Fruit fly (Drosophila melanogaster) whole organism, embryonic: ENCODE measurements around the gene CG16984.
A peak's percentile ranks its signal among the peaks of the same experiment; 100 is the strongest.

Source experiments
- Adf1 ChIP-seq: fragments of 200-800 bp; sonication (Bioruptor generic); IDR thresholded peaks from 2 replicates; pipeline ENCODE4 v1.3.6; 2022; ENCODE audit warnings: missing biosample characterization, missing genetic modification characterization
- Blimp-1 ChIP-seq: fragments of 200-800 bp; sonication (Bioruptor generic); optimal IDR thresholded peaks from 3 replicates; lab custom pipeline; 2018; ENCODE audit warnings: missing biosample characterization, missing genetic modification characterization, mild to moderate bottlenecking, moderate library complexity, missing genetic modification reagents
- CG10274 ChIP-seq: fragments of 200-800 bp; sonication (Bioruptor generic); optimal IDR thresholded peaks from 3 replicates; lab custom pipeline; 2017; ENCODE audit warnings: missing biosample characterization, mild to moderate bottlenecking, missing genetic modification characterization
- CG10543 ChIP-seq: fragments of 200-800 bp; sonication (Bioruptor generic); optimal IDR thresholded peaks from 3 replicates; lab custom pipeline; 2017; ENCODE audit warnings: missing biosample characterization, mild to moderate bottlenecking, missing genetic modification characterization, moderate library complexity
- CG11085 ChIP-seq: fragments of 200-800 bp; sonication (Bioruptor generic); IDR thresholded peaks from 2 replicates; pipeline ENCODE4 v1.3.6; 2022; ENCODE audit warnings: missing biosample characterization, missing genetic modification characterization
- CG11560 ChIP-seq: fragments of 200-800 bp; sonication (Bioruptor generic); IDR thresholded peaks from 3 replicates; pipeline ENCODE4 v1.3.6; 2022; ENCODE audit warnings: missing biosample characterization, missing genetic modification characterization
- CG12659 ChIP-seq: fragments of 200-800 bp; sonication (Bioruptor generic); optimal IDR thresholded peaks from 3 replicates; lab custom pipeline; 2017; ENCODE audit warnings: mild to moderate bottlenecking, missing biosample characterization, missing genetic modification reagents, missing genetic modification characterization
- CG13775 ChIP-seq: fragments of 200-800 bp; sonication (Bioruptor generic); optimal IDR thresholded peaks from 3 replicates; lab custom pipeline; 2017; ENCODE audit warnings: missing biosample characterization, mild to moderate bottlenecking, missing genetic modification characterization
- CG15011 ChIP-seq: fragments of 200-800 bp; sonication (Bioruptor generic); optimal IDR thresholded peaks from 3 replicates; lab custom pipeline; 2018; ENCODE audit warnings: missing biosample characterization, mild to moderate bottlenecking, missing genetic modification characterization
- CG1602 ChIP-seq: fragments of 200-800 bp; sonication (Bioruptor generic); optimal IDR thresholded peaks from 3 replicates; lab custom pipeline; 2016; ENCODE audit warnings: missing biosample characterization, missing genetic modification characterization
- CG17568 ChIP-seq: fragments of 200-800 bp; sonication (Bioruptor generic); optimal IDR thresholded peaks from 2 replicates; lab custom pipeline; 2018; ENCODE audit warnings: missing biosample characterization, mild to moderate bottlenecking, missing genetic modification characterization, moderate library complexity
- CG1832 ChIP-seq: fragments of 200-800 bp; sonication (Bioruptor generic); optimal IDR thresholded peaks from 2 replicates; lab custom pipeline; 2017; ENCODE audit warnings: missing biosample characterization, mild to moderate bottlenecking, missing genetic modification characterization, inconsistent platforms
- CG18476 ChIP-seq: fragments of 200-800 bp; sonication (Bioruptor generic); optimal IDR thresholded peaks from 2 replicates; lab custom pipeline; 2016; ENCODE audit warnings: missing biosample characterization, mild to moderate bottlenecking, missing genetic modification characterization
- CG3281 ChIP-seq: fragments of 200-800 bp; sonication (Bioruptor generic); optimal IDR thresholded peaks from 3 replicates; lab custom pipeline; 2017; ENCODE audit warnings: missing biosample characterization, mild to moderate bottlenecking, missing genetic modification characterization
- CG3847 ChIP-seq: fragments of 200-800 bp; sonication (Bioruptor generic); IDR thresholded peaks from 2 replicates; pipeline ENCODE4 v1.3.6; 2022; ENCODE audit warnings: missing biosample characterization, missing genetic modification characterization
- CG4854 ChIP-seq: fragments of 200-800 bp; sonication (Bioruptor generic); optimal IDR thresholded peaks from 2 replicates; lab custom pipeline; 2016; ENCODE audit warnings: missing biosample characterization, missing genetic modification characterization, inconsistent platforms
- CG6254 ChIP-seq: fragments of 200-800 bp; sonication (Bioruptor generic); optimal IDR thresholded peaks from 3 replicates; lab custom pipeline; 2017; ENCODE audit warnings: mild to moderate bottlenecking, missing biosample characterization, missing genetic modification reagents, missing genetic modification characterization
- CG6654 ChIP-seq: fragments of 200-800 bp; sonication (Bioruptor generic); optimal IDR thresholded peaks from 2 replicates; lab custom pipeline; 2017; ENCODE audit warnings: missing biosample characterization, mild to moderate bottlenecking, missing genetic modification characterization
- CG6854 ChIP-seq: fragments of 200-800 bp; sonication (Bioruptor generic); optimal IDR thresholded peaks from 3 replicates; lab custom pipeline; 2017; ENCODE audit warnings: missing biosample characterization, mild to moderate bottlenecking, missing genetic modification characterization
- CG8478 ChIP-seq: fragments of >200 bp; optimal IDR thresholded peaks from 2 replicates; lab custom pipeline; 2018
- CG9876 ChIP-seq: fragments of 200-800 bp; sonication (Bioruptor generic); optimal IDR thresholded peaks from 2 replicates; lab custom pipeline; 2016; ENCODE audit warnings: missing biosample characterization, missing genetic modification characterization
- CG9932 ChIP-seq: fragments of 200-800 bp; sonication (Bioruptor generic); IDR thresholded peaks from 2 replicates; pipeline ENCODE4 v1.3.6; 2022; ENCODE audit warnings: missing biosample characterization, missing genetic modification characterization
- Dad ChIP-seq: fragments of 200-800 bp; sonication (Bioruptor generic); optimal IDR thresholded peaks from 3 replicates; lab custom pipeline; 2016; ENCODE audit warnings: missing biosample characterization, missing genetic modification characterization
- Doc3 ChIP-seq: fragments of 200-800 bp; sonication (Bioruptor generic); IDR thresholded peaks from 3 replicates; pipeline ENCODE4 v1.3.6; 2022; ENCODE audit warnings: missing biosample characterization, missing genetic modification characterization; ENCODE audit not compliant: partially characterized antibody
- Dref ChIP-seq: fragments of 200-800 bp; sonication (Bioruptor generic); IDR thresholded peaks from 2 replicates; pipeline ENCODE4 v1.3.6; 2022; ENCODE audit warnings: missing biosample characterization, missing genetic modification characterization
- ERR ChIP-seq: fragments of 200-800 bp; sonication (Bioruptor generic); optimal IDR thresholded peaks from 2 replicates; lab custom pipeline; 2016; ENCODE audit warnings: missing biosample characterization, missing genetic modification characterization
- Ets97D ChIP-seq: fragments of 200-800 bp; sonication (Bioruptor generic); optimal IDR thresholded peaks from 3 replicates; lab custom pipeline; 2016; ENCODE audit warnings: missing biosample characterization, missing genetic modification characterization
- Hey ChIP-seq: fragments of 200-800 bp; sonication (Bioruptor generic); optimal IDR thresholded peaks from 3 replicates; lab custom pipeline; 2018; ENCODE audit warnings: missing biosample characterization, mild to moderate bottlenecking, missing genetic modification characterization
- Med ChIP-seq: fragments of 200-800 bp; sonication (Bioruptor generic); peaks from one replicate; lab custom pipeline; 2016; ENCODE audit warnings: missing biosample characterization, missing genetic modification characterization, mild to moderate bottlenecking, inconsistent platforms, moderate library complexity
- Mrtf ChIP-seq: fragments of 200-800 bp; sonication (Bioruptor generic); IDR thresholded peaks from 3 replicates; pipeline ENCODE4 v1.3.6; 2022; ENCODE audit warnings: missing biosample characterization, missing genetic modification characterization
- PHDP ChIP-seq: fragments of 200-800 bp; sonication (Bioruptor generic); optimal IDR thresholded peaks from 3 replicates; lab custom pipeline; 2018; ENCODE audit warnings: missing biosample characterization, mild to moderate bottlenecking, missing genetic modification characterization, moderate library complexity
- Sox100B ChIP-seq: fragments of 200-800 bp; sonication (Bioruptor generic); optimal IDR thresholded peaks from 3 replicates; lab custom pipeline; 2018; ENCODE audit warnings: missing biosample characterization, mild to moderate bottlenecking, missing genetic modification characterization
- Tbp ChIP-seq: fragments of >200 bp; optimal IDR thresholded peaks from 2 replicates; lab custom pipeline; 2018; ENCODE audit warnings: missing biosample characterization, missing genetic modification characterization
- Xbp1 ChIP-seq: fragments of 200-800 bp; sonication (Bioruptor generic); optimal IDR thresholded peaks from 3 replicates; lab custom pipeline; 2016; ENCODE audit warnings: missing biosample characterization, mild to moderate bottlenecking, missing genetic modification characterization
- crp ChIP-seq, 2 experiments: fragments of 200-800 bp; sonication (Bioruptor generic); optimal IDR thresholded peaks; 2 replicates in 1 of 2; 3 replicates in 1 of 2; lab custom pipeline; 2017; ENCODE audit warnings: missing biosample characterization in 2 of 2, missing genetic modification characterization in 2 of 2, mild to moderate bottlenecking in 1 of 2, moderate library complexity in 1 of 2
- da ChIP-seq: fragments of 200-800 bp; sonication (Bioruptor generic); optimal IDR thresholded peaks from 2 replicates; lab custom pipeline; 2016; ENCODE audit warnings: missing biosample characterization, missing genetic modification characterization
- fd102C ChIP-seq: fragments of 200-800 bp; sonication (Bioruptor generic); optimal IDR thresholded peaks from 2 replicates; lab custom pipeline; 2018; ENCODE audit warnings: missing biosample characterization, mild to moderate bottlenecking, missing genetic modification characterization, moderate library complexity
- fru ChIP-seq: fragments of >200 bp; optimal IDR thresholded peaks from 2 replicates; lab custom pipeline; 2017
- hb ChIP-seq: fragments of 200-800 bp; sonication (Bioruptor generic); IDR thresholded peaks from 3 replicates; pipeline ENCODE4 v1.3.6; 2022; ENCODE audit warnings: missing biosample characterization, missing genetic modification characterization; ENCODE audit not compliant: partially characterized antibody
- hbn ChIP-seq: fragments of 200-800 bp; sonication (Bioruptor generic); IDR thresholded peaks from 2 replicates; pipeline ENCODE4 v1.3.6; 2022; ENCODE audit warnings: missing biosample characterization, missing genetic modification characterization; ENCODE audit not compliant: partially characterized antibody
- her ChIP-seq: fragments of 200-800 bp; sonication (Bioruptor generic); optimal IDR thresholded peaks from 2 replicates; lab custom pipeline; 2016; ENCODE audit warnings: missing biosample characterization, missing genetic modification characterization
- pros ChIP-seq: fragments of 200-800 bp; sonication (Bioruptor generic); optimal IDR thresholded peaks from 3 replicates; lab custom pipeline; 2019; ENCODE audit warnings: missing biosample characterization, mild to moderate bottlenecking, missing genetic modification characterization, moderate library complexity
- pum ChIP-seq: fragments of 200-800 bp; sonication (Bioruptor generic); optimal IDR thresholded peaks from 2 replicates; lab custom pipeline; 2016; ENCODE audit warnings: missing biosample characterization, missing genetic modification characterization
- row ChIP-seq: fragments of 200-800 bp; sonication (Bioruptor generic); IDR thresholded peaks from 3 replicates; pipeline ENCODE4 v1.3.6; 2022; ENCODE audit warnings: missing biosample characterization, missing genetic modification characterization
- schlank ChIP-seq: fragments of 200-800 bp; sonication (Bioruptor generic); optimal IDR thresholded peaks from 2 replicates; lab custom pipeline; 2018; ENCODE audit warnings: missing biosample characterization, mild to moderate bottlenecking, missing genetic modification characterization
- sna ChIP-seq: fragments of 200-800 bp; sonication (Bioruptor generic); IDR thresholded peaks from 2 replicates; pipeline ENCODE4 v1.3.6; 2022; ENCODE audit warnings: missing biosample characterization, missing genetic modification characterization; ENCODE audit not compliant: partially characterized antibody
- sug ChIP-seq: fragments of 200-800 bp; optimal IDR thresholded peaks from 2 replicates; lab custom pipeline; 2019; ENCODE audit warnings: missing biosample characterization, mild to moderate bottlenecking, missing genetic modification characterization, moderate library complexity
- tio ChIP-seq: fragments of 200-800 bp; sonication (Bioruptor generic); optimal IDR thresholded peaks from 2 replicates; lab custom pipeline; 2017; ENCODE audit warnings: missing biosample characterization, missing genetic modification characterization, inconsistent platforms
- twi ChIP-seq: fragments of 200-800 bp; optimal IDR thresholded peaks from 2 replicates; lab custom pipeline; 2019; ENCODE audit warnings: missing biosample characterization, mild to moderate bottlenecking, missing genetic modification characterization, moderate library complexity
- unc-4 ChIP-seq: fragments of 200-800 bp; sonication (Bioruptor generic); IDR thresholded peaks from 2 replicates; pipeline ENCODE4 v1.3.6; 2022; ENCODE audit warnings: missing biosample characterization, missing genetic modification characterization; ENCODE audit not compliant: partially characterized antibody
- unpg ChIP-seq: fragments of 200-800 bp; sonication (Bioruptor generic); optimal IDR thresholded peaks from 3 replicates; lab custom pipeline; 2018; ENCODE audit warnings: missing biosample characterization, mild to moderate bottlenecking, missing genetic modification characterization, moderate library complexity
- vvl ChIP-seq: fragments of 200-800 bp; sonication (Bioruptor generic); IDR thresholded peaks from 2 replicates; pipeline ENCODE4 v1.3.6; 2022; ENCODE audit warnings: missing biosample characterization, missing genetic modification characterization

CG16984 gene

dm6 chr3L:2570269-2570723 is 25.3 kb upstream of the CG16984 start (continued):
- TF ChIP-seq unpg (GFP tag; lab: Kevin White, UChicago): peak; percentile 73
- TF ChIP-seq CG6854 (GFP tag; lab: Kevin White, UChicago): peak; percentile 4
- no peak for TF ChIP-seq sna
- no peak for TF ChIP-seq pum (GFP tag; lab: Kevin White, UChicago)
- no peak for TF ChIP-seq CG10543
- no peak for TF ChIP-seq schlank (tag; lab: Kevin White, UChicago)
- no peak for TF ChIP-seq fd102C (GFP tag; lab: Kevin White, UChicago)
- TF ChIP-seq Mrtf (GFP tag; lab: Robert Waterston, UW): no peak
- TF ChIP-seq CG6254 (GFP tag; lab: Kevin White, UChicago): peak; percentile 57
- TF ChIP-seq Blimp-1: peak; percentile 68
- no peak for TF ChIP-seq pros (GFP tag; lab: Kevin White, UChicago)
- peak; percentile 77 for TF ChIP-seq Med (GFP tag; lab: Kevin White, UChicago)
- no peak for TF ChIP-seq twi
- no peak for TF ChIP-seq Dref (GFP tag; lab: Robert Waterston, UW)
- peak; percentile 65 for TF ChIP-seq vvl
- no peak for TF ChIP-seq CG11560 (tag; lab: Robert Waterston, UW)
- TF ChIP-seq da (GFP tag; lab: Kevin White, UChicago): no peak
- no peak for TF ChIP-seq crp (GFP tag; optimal IDR thresholded peaks at IDR 0.05; lab: Kevin White, UChicago)
- TF ChIP-seq PHDP (tag; lab: Kevin White, UChicago): peak; percentile 65
- TF ChIP-seq row (GFP tag; lab: Robert Waterston, UW): peak; percentile 46; the same call in 1 of the 3 replicates
- no peak for TF ChIP-seq CG3847 (GFP tag; lab: Robert Waterston, UW)
- TF ChIP-seq CG1602 (GFP tag; lab: Kevin White, UChicago): no peak
- TF ChIP-seq Doc3 (GFP tag; lab: Robert Waterston, UW): no peak
- TF ChIP-seq Tbp (GFP tag; lab: Kevin White, UChicago): no peak
- TF ChIP-seq CG15011 (GFP tag; lab: Kevin White, UChicago): no peak
- TF ChIP-seq Dad (GFP tag; lab: Kevin White, UChicago): no peak
- TF ChIP-seq ERR (GFP tag; lab: Kevin White, UChicago): no peak
- no peak for TF ChIP-seq CG11085 (GFP tag; lab: Robert Waterston, UW)
- TF ChIP-seq Hey (tag; lab: Kevin White, UChicago): no peak
- no peak for TF ChIP-seq Adf1 (GFP tag; lab: Robert Waterston, UW)
- no peak for TF ChIP-seq Ets97D
- no peak for TF ChIP-seq CG9876 (GFP tag; lab: Kevin White, UChicago)
- TF ChIP-seq CG3281 (GFP tag; lab: Kevin White, UChicago): peak; percentile 12
- no peak for TF ChIP-seq hbn
- TF ChIP-seq tio: peak; percentile 4
- TF ChIP-seq CG6654: no peak
- TF ChIP-seq CG12659 (GFP tag; lab: Kevin White, UChicago): peak; percentile 20
- no peak for TF ChIP-seq fru (lab: Kevin White, UChicago)
- peak; percentile 13 for TF ChIP-seq sug (tag; lab: Kevin White, UChicago)
- TF ChIP-seq CG17568: no peak
- no peak for TF ChIP-seq CG9932 (GFP tag; lab: Robert Waterston, UW)
- TF ChIP-seq CG8478 (lab: Kevin White, UChicago): no peak
- TF ChIP-seq CG4854 (GFP tag; lab: Kevin White, UChicago): no peak
- TF ChIP-seq unc-4 (GFP tag; lab: Robert Waterston, UW): no peak
- peak; percentile 48 for TF ChIP-seq Xbp1 (GFP tag; lab: Kevin White, UChicago)
- no peak for TF ChIP-seq CG10274
- peak; percentile 46 for TF ChIP-seq Sox100B (GFP tag; lab: Kevin White, UChicago)
- TF ChIP-seq CG1832 (GFP tag; lab: Kevin White, UChicago): no peak
- TF ChIP-seq her (GFP tag; lab: Kevin White, UChicago): no peak
- TF ChIP-seq hb: no peak
- no peak for TF ChIP-seq CG18476 (GFP tag; lab: Kevin White, UChicago)
- TF ChIP-seq CG13775: no peak
